Worm (Caenorhabditis elegans): ENCODE results near the gene fbxc-47.

- TF ChIP-seq egl-27 (tag; optimal IDR thresholded peaks at IDR 0.05) (no peak), lin-35 (GFP tag; optimal IDR thresholded peaks at IDR 0.05) (no peak)
Observed at ce11 chrIV:3843019-3843527, 37.8 kb downstream of the fbxc-47 start.

Measured in whole organism, L1 larva.